Worm (Caenorhabditis elegans): ENCODE data around the gene Y57G7A.1.

ce11 chrII:1325604-1326003 is 27.3 kb downstream of the Y57G7A.1 start:
- no peak for TF ChIP-seq F37B4.10 (GFP tag; IDR thresholded peaks at IDR 0.05)
- no peak for TF ChIP-seq F10E7.11 (tag; optimal IDR thresholded peaks at IDR 0.05)
- no peak for TF ChIP-seq lin-35 (GFP tag; optimal IDR thresholded peaks at IDR 0.05)
- no peak for TF ChIP-seq K11D2.4 (GFP tag; IDR thresholded peaks at IDR 0.05)
- no peak for TF ChIP-seq K12H6.12 (tag; optimal IDR thresholded peaks at IDR 0.05)
- TF ChIP-seq pbrm-1 (GFP tag; IDR thresholded peaks at IDR 0.05): no peak
- no peak for TF ChIP-seq sdz-38 (tag; optimal IDR thresholded peaks at IDR 0.05)
- no peak for TF ChIP-seq unc-62 (GFP tag; optimal IDR thresholded peaks at IDR 0.05)
